Fruit fly (Drosophila melanogaster): ENCODE results near the gene CG42763.

CG42763 gene

dm6 chr2L:8129996-8130641 is 14.8 kb downstream of the CG42763 start:
- TF ChIP-seq Dfd (GFP tag; optimal IDR thresholded peaks at IDR 0.05) (no peak), Rel (GFP tag; optimal IDR thresholded peaks at IDR 0.05) (no peak), Rel (tag; optimal IDR thresholded peaks at IDR 0.05) (peak; percentile 54), GATAd (GFP tag; optimal IDR thresholded peaks at IDR 0.05) (no peak), br (GFP tag; optimal IDR thresholded peaks at IDR 0.05) (peak; percentile 34), N (GFP tag; optimal IDR thresholded peaks at IDR 0.05) (no peak), dl (GFP tag; optimal IDR thresholded peaks at IDR 0.05; ENCODE audit: insufficient read depth in 1 of 2, partially characterized antibody in 2 of 2) (peak in 1 of 2 experiments; percentile 14), Vsx2 (GFP tag; optimal IDR thresholded peaks at IDR 0.05; ENCODE audit: partially characterized antibody) (no peak), HLH106 (tag; optimal IDR thresholded peaks at IDR 0.05) (no peak), jim (GFP tag; optimal IDR thresholded peaks at IDR 0.05) (no peak)

dm6 chr2L:8128911-8129310 is 16.0 kb downstream of the CG42763 start:
- TF ChIP-seq Abd-B (GFP tag; optimal IDR thresholded peaks at IDR 0.05) (no peak), brk (GFP tag; optimal IDR thresholded peaks at IDR 0.05) (no peak), usp (GFP tag; optimal IDR thresholded peaks at IDR 0.05) (no peak), Vsx2 (GFP tag; optimal IDR thresholded peaks at IDR 0.05; ENCODE audit: partially characterized antibody) (no peak), GATAd (GFP tag; optimal IDR thresholded peaks at IDR 0.05) (no peak), CrebA (GFP tag; optimal IDR thresholded peaks at IDR 0.05; ENCODE audit: borderline replicate concordance) (no peak), Jra (GFP tag; optimal IDR thresholded peaks at IDR 0.05) (no peak), Dfd (GFP tag; optimal IDR thresholded peaks at IDR 0.05) (no peak), tai (GFP tag; optimal IDR thresholded peaks at IDR 0.05) (no peak), rgr (GFP tag; optimal IDR thresholded peaks at IDR 0.05) (no peak), br (GFP tag; optimal IDR thresholded peaks at IDR 0.05) (no peak), Dif (GFP tag; optimal IDR thresholded peaks at IDR 0.05; ENCODE audit: partially characterized antibody) (no peak), OdsH (GFP tag; optimal IDR thresholded peaks at IDR 0.05) (no peak), CG32264 (GFP tag; optimal IDR thresholded peaks at IDR 0.05) (no peak), woc (GFP tag; optimal IDR thresholded peaks at IDR 0.05) (no peak)

- TF ChIP-seq foxo (GFP tag; optimal IDR thresholded peaks at IDR 0.05) (no peak), sv (GFP tag; optimal IDR thresholded peaks at IDR 0.05) (no peak), CrebA (GFP tag; optimal IDR thresholded peaks at IDR 0.05; ENCODE audit: borderline replicate concordance) (no peak), HLH106 (tag; optimal IDR thresholded peaks at IDR 0.05) (no peak), sage (GFP tag; optimal IDR thresholded peaks at IDR 0.05) (no peak), usp (GFP tag; optimal IDR thresholded peaks at IDR 0.05) (no peak), GATAd (GFP tag; optimal IDR thresholded peaks at IDR 0.05) (no peak), Sp1 (GFP tag; optimal IDR thresholded peaks at IDR 0.05) (peak; percentile 2), Hr78 (GFP tag; optimal IDR thresholded peaks at IDR 0.05) (no peak), fru (GFP tag; optimal IDR thresholded peaks at IDR 0.05) (no peak), jim (GFP tag; optimal IDR thresholded peaks at IDR 0.05) (no peak), dl (GFP tag; optimal IDR thresholded peaks at IDR 0.05; ENCODE audit: insufficient read depth in 1 of 2, partially characterized antibody in 2 of 2) (no peak), OdsH (GFP tag; optimal IDR thresholded peaks at IDR 0.05) (no peak), CG9705 (GFP tag; optimal IDR thresholded peaks at IDR 0.05) (no peak), psq (GFP tag; optimal IDR thresholded peaks at IDR 0.05) (no peak), woc (GFP tag; optimal IDR thresholded peaks at IDR 0.05) (no peak), CG32264 (GFP tag; optimal IDR thresholded peaks at IDR 0.05) (no peak), dmrt93B (GFP tag; optimal IDR thresholded peaks at IDR 0.05) (no peak), Abd-B (GFP tag; optimal IDR thresholded peaks at IDR 0.05) (no peak), br (GFP tag; optimal IDR thresholded peaks at IDR 0.05) (no peak), lola (GFP tag; optimal IDR thresholded peaks at IDR 0.05) (no peak), rgr (GFP tag; optimal IDR thresholded peaks at IDR 0.05) (no peak), Hnf4 (GFP tag; optimal IDR thresholded peaks at IDR 0.05) (peak; percentile 75), Hr83 (GFP tag; optimal IDR thresholded peaks at IDR 0.05; ENCODE audit: poor library complexity, severe bottlenecking) (peak; percentile 9), Mio (GFP tag; optimal IDR thresholded peaks at IDR 0.05) (no peak), brk (GFP tag; optimal IDR thresholded peaks at IDR 0.05) (no peak), tai (GFP tag; optimal IDR thresholded peaks at IDR 0.05) (no peak), Myc (optimal IDR thresholded peaks at IDR 0.05) (no peak), dsf (GFP tag; optimal IDR thresholded peaks at IDR 0.05; ENCODE audit: borderline replicate concordance) (no peak), Vsx2 (GFP tag; optimal IDR thresholded peaks at IDR 0.05; ENCODE audit: partially characterized antibody) (peak; percentile 38), ey (GFP tag; optimal IDR thresholded peaks at IDR 0.05) (peak; percentile 7), Jra (GFP tag; optimal IDR thresholded peaks at IDR 0.05) (peak; percentile 49), pan (optimal IDR thresholded peaks at IDR 0.05) (no peak), Rel (GFP tag; optimal IDR thresholded peaks at IDR 0.05) (no peak), Rel (tag; optimal IDR thresholded peaks at IDR 0.05) (peak; percentile 95), Dfd (GFP tag; optimal IDR thresholded peaks at IDR 0.05) (no peak), N (GFP tag; optimal IDR thresholded peaks at IDR 0.05) (no peak), h (GFP tag; optimal IDR thresholded peaks at IDR 0.05) (no peak), Dif (GFP tag; optimal IDR thresholded peaks at IDR 0.05; ENCODE audit: partially characterized antibody) (no peak)
Measured at dm6 chr2L:8126849-8127602, 17.9 kb downstream of the CG42763 start, which contains the start of the genes CG12375 and CG8668. Gene CG12375 (minus strand): TSS chr2L:8126890. Gene CG8668 (plus strand): TSS chr2L:8127001.

Measured in whole organism, wandering third instar larva.